Fruit fly (Drosophila melanogaster): Measurements from ENCODE around the gene CG3156.

The CG3156 gene

dm6 chrX:476230-477143 lies 11.2 kb upstream of the CG3156 start, which contains the start of the genes ebo and CG13373 (continued):
- TF ChIP-seq CG31388 (GFP tag; optimal IDR thresholded peaks at IDR 0.05), result no peak
- no peak for TF ChIP-seq usp (GFP tag; optimal IDR thresholded peaks at IDR 0.05)
- TF ChIP-seq CG12155 (GFP tag; optimal IDR thresholded peaks at IDR 0.05), result peak; percentile 3
- no peak for TF ChIP-seq CG11723 (GFP tag; optimal IDR thresholded peaks at IDR 0.05)
- peak; percentile 4 for TF ChIP-seq ems (GFP tag; optimal IDR thresholded peaks at IDR 0.05)
- TF ChIP-seq Spps (tag; optimal IDR thresholded peaks at IDR 0.05), result no peak
- peak in 1 of 3 experiments; percentile 15 for TF ChIP-seq Stat92E (GFP tag; optimal IDR thresholded peaks at IDR 0.05)
- TF ChIP-seq mam (GFP tag; optimal IDR thresholded peaks at IDR 0.05), result peak; percentile 35
- TF ChIP-seq wdn (GFP tag; IDR thresholded peaks at IDR 0.05), result no peak
- TF ChIP-seq pfk (GFP tag; optimal IDR thresholded peaks at IDR 0.05), result no peak
- TF ChIP-seq jumu (GFP tag; optimal IDR thresholded peaks at IDR 0.05), result no peak
- TF ChIP-seq D (optimal IDR thresholded peaks at IDR 0.05), result no peak
- TF ChIP-seq D (GFP tag; optimal IDR thresholded peaks at IDR 0.05), result no peak
- no peak for TF ChIP-seq CG17186 (GFP tag; optimal IDR thresholded peaks at IDR 0.05)
- no peak for TF ChIP-seq schlank (tag; optimal IDR thresholded peaks at IDR 0.05)
- no peak for TF ChIP-seq gcm2 (GFP tag; optimal IDR thresholded peaks at IDR 0.05)
- TF ChIP-seq CG2120 (GFP tag; optimal IDR thresholded peaks at IDR 0.05), result peak; percentile 43
- no peak for TF ChIP-seq CG12071 (GFP tag; optimal IDR thresholded peaks at IDR 0.05)
- no peak for TF ChIP-seq prd (optimal IDR thresholded peaks at IDR 0.05)
- peak; percentile 24; the same call in 2 of the 3 replicates for TF ChIP-seq prd (GFP tag; IDR thresholded peaks at IDR 0.05)
- TF ChIP-seq Atf6 (GFP tag; IDR thresholded peaks at IDR 0.05), result no peak
- no peak for TF ChIP-seq HLH54F (GFP tag; optimal IDR thresholded peaks at IDR 0.05)
- TF ChIP-seq corto (GFP tag; optimal IDR thresholded peaks at IDR 0.05), result no peak
- no peak for TF ChIP-seq Trl (optimal IDR thresholded peaks at IDR 0.05)
- no peak for TF ChIP-seq Trl (GFP tag; optimal IDR thresholded peaks at IDR 0.05)
- no peak for TF ChIP-seq ro (GFP tag; IDR thresholded peaks at IDR 0.05)
- TF ChIP-seq Dp (GFP tag; optimal IDR thresholded peaks at IDR 0.05), result peak; percentile 68
- TF ChIP-seq pan (optimal IDR thresholded peaks at IDR 0.05), result no peak
- peak in 1 of 2 experiments; percentile 36 for TF ChIP-seq pan (GFP tag; optimal IDR thresholded peaks at IDR 0.05 in 1 of 2, IDR thresholded peaks at IDR 0.05 in 1 of 2)
- peak; percentile 5 for TF ChIP-seq tin (GFP tag; optimal IDR thresholded peaks at IDR 0.05)
- TF ChIP-seq dan (GFP tag; IDR thresholded peaks at IDR 0.05), result no peak
- TF ChIP-seq CG17359 (tag; optimal IDR thresholded peaks at IDR 0.05), result peak; percentile 44
- no peak for TF ChIP-seq tx (GFP tag; optimal IDR thresholded peaks at IDR 0.05)
- TF ChIP-seq NC2β (GFP tag; optimal IDR thresholded peaks at IDR 0.05), result no peak
- TF ChIP-seq ase (GFP tag; IDR thresholded peaks at IDR 0.05), result peak; percentile 78
- TF ChIP-seq tna (GFP tag; IDR thresholded peaks at IDR 0.05; ENCODE audit: partially characterized antibody), result no peak
- TF ChIP-seq CG10565 (GFP tag; optimal IDR thresholded peaks at IDR 0.05), result no peak
- peak; percentile 56 for TF ChIP-seq unpg (GFP tag; optimal IDR thresholded peaks at IDR 0.05)
- TF ChIP-seq Adf1 (GFP tag; IDR thresholded peaks at IDR 0.05), result no peak
- peak; percentile 67 for TF ChIP-seq Scr (GFP tag; IDR thresholded peaks at IDR 0.05; ENCODE audit: partially characterized antibody)
- TF ChIP-seq BEAF-32 (GFP tag; optimal IDR thresholded peaks at IDR 0.05), result peak; percentile 69
- TF ChIP-seq Ada2b (GFP tag; IDR thresholded peaks at IDR 0.05), result peak; percentile 39
- TF ChIP-seq Oli (tag; optimal IDR thresholded peaks at IDR 0.05), result peak; percentile 20
- TF ChIP-seq CG4282 (GFP tag; optimal IDR thresholded peaks at IDR 0.05), result no peak
- peak; percentile 15 for TF ChIP-seq CG15601 (tag; optimal IDR thresholded peaks at IDR 0.05)
- TF ChIP-seq row (GFP tag; IDR thresholded peaks at IDR 0.05), result peak; percentile 65
- peak; percentile 22 for TF ChIP-seq Ets97D (GFP tag; optimal IDR thresholded peaks at IDR 0.05)
- no peak for TF ChIP-seq CG5245 (GFP tag; optimal IDR thresholded peaks at IDR 0.05)
- TF ChIP-seq CG12659 (GFP tag; optimal IDR thresholded peaks at IDR 0.05), result peak; percentile 3
- no peak for TF ChIP-seq jigr1 (GFP tag; IDR thresholded peaks at IDR 0.05)

Data from whole organism, embryonic.